Worm (Caenorhabditis elegans) whole organism, late embryonic: ENCODE data around the gene pqn-73.

Experiments
- C08G9.2 ChIP-seq: sonication (generic microtip); optimal IDR thresholded peaks from 2 replicates; lab custom pipeline; 2016; ENCODE audit warnings: mild to moderate bottlenecking, missing genetic modification characterization, moderate library complexity, missing compliant biosample characterization
- C38D4.7 ChIP-seq: fragments of 200-800 bp; sonication (Bioruptor generic); optimal IDR thresholded peaks from 2 replicates; lab custom pipeline; 2018; ENCODE audit warnings: mild to moderate bottlenecking, missing genetic modification characterization, moderate library complexity, missing compliant biosample characterization
- F13H6.1 ChIP-seq: sonication (generic microtip); optimal IDR thresholded peaks from 2 replicates; lab custom pipeline; 2016; ENCODE audit warnings: missing genetic modification characterization, missing compliant biosample characterization
- ahr-1 ChIP-seq: sonication (generic microtip); optimal IDR thresholded peaks from 2 replicates; lab custom pipeline; 2016; ENCODE audit warnings: missing genetic modification characterization, missing compliant biosample characterization
- ceh-14 ChIP-seq: sonication (generic microtip); optimal IDR thresholded peaks from 2 replicates; lab custom pipeline; 2016; ENCODE audit warnings: missing genotype, missing genetic modification characterization, missing compliant biosample characterization
- ceh-19 ChIP-seq: fragments of 200-800 bp; sonication (Bioruptor generic); optimal IDR thresholded peaks from 2 replicates; lab custom pipeline; 2018; ENCODE audit warnings: mild to moderate bottlenecking, missing genetic modification characterization, missing compliant biosample characterization
- ceh-2 ChIP-seq: sonication (generic microtip); optimal IDR thresholded peaks from 2 replicates; lab custom pipeline; 2016; ENCODE audit warnings: missing genotype, missing genetic modification characterization, missing compliant biosample characterization
- ceh-22 ChIP-seq: sonication (generic microtip); optimal IDR thresholded peaks from 2 replicates; lab custom pipeline; 2017; ENCODE audit warnings: missing biosample characterization, missing genetic modification characterization
- ceh-24 ChIP-seq: sonication (generic microtip); optimal IDR thresholded peaks from 2 replicates; lab custom pipeline; 2016; ENCODE audit warnings: mild to moderate bottlenecking, missing genetic modification characterization, missing compliant biosample characterization
- ceh-31 ChIP-seq: sonication (generic microtip); optimal IDR thresholded peaks from 2 replicates; lab custom pipeline; 2016; ENCODE audit warnings: missing genetic modification characterization, missing compliant biosample characterization
- ceh-9 ChIP-seq: sonication (generic microtip); optimal IDR thresholded peaks from 2 replicates; lab custom pipeline; 2016; ENCODE audit warnings: mild to moderate bottlenecking, missing genetic modification characterization, inconsistent platforms, missing compliant biosample characterization
- dve-1 ChIP-seq: sonication (generic microtip); optimal IDR thresholded peaks from 2 replicates; lab custom pipeline; 2017; ENCODE audit warnings: antibody characterized with exemption, mild to moderate bottlenecking, missing genetic modification characterization, missing compliant biosample characterization
- elt-2 ChIP-seq: sonication (generic microtip); optimal IDR thresholded peaks from 2 replicates; lab custom pipeline; 2016; ENCODE audit warnings: missing genetic modification reagents, missing genetic modification characterization, missing compliant biosample characterization
- ets-4 ChIP-seq: sonication (generic microtip); optimal IDR thresholded peaks from 2 replicates; lab custom pipeline; 2016; ENCODE audit warnings: missing genetic modification characterization, missing compliant biosample characterization
- fkh-10 ChIP-seq: fragments of 150-350 bp; optimal IDR thresholded peaks from 2 replicates; lab custom pipeline; 2014; ENCODE audit warnings: missing biosample characterization, missing genetic modification reagents, missing genetic modification characterization
- fkh-6 ChIP-seq: sonication (generic microtip); optimal IDR thresholded peaks from 2 replicates; lab custom pipeline; 2016; ENCODE audit warnings: missing genetic modification characterization, missing compliant biosample characterization
- hlh-6 ChIP-seq: sonication (generic microtip); optimal IDR thresholded peaks from 2 replicates; lab custom pipeline; 2016; ENCODE audit warnings: missing genotype, missing genetic modification characterization, missing compliant biosample characterization
- hlh-8 ChIP-seq: sonication (generic microtip); optimal IDR thresholded peaks from 2 replicates; lab custom pipeline; 2016; ENCODE audit warnings: missing genotype, missing genetic modification characterization, missing compliant biosample characterization
- lin-11 ChIP-seq: fragments of 200-800 bp; sonication (Bioruptor generic); optimal IDR thresholded peaks from 2 replicates; lab custom pipeline; 2018; ENCODE audit warnings: mild to moderate bottlenecking, missing genetic modification characterization, missing compliant biosample characterization
- nfya-1 ChIP-seq: sonication (generic microtip); optimal IDR thresholded peaks from 2 replicates; lab custom pipeline; 2017; ENCODE audit warnings: missing genetic modification characterization, mild to moderate bottlenecking, missing compliant biosample characterization, antibody characterized with exemption, moderate library complexity
- pax-1 ChIP-seq: fragments of 150-350 bp; optimal IDR thresholded peaks from 2 replicates; lab custom pipeline; 2014; ENCODE audit warnings: missing biosample characterization, missing genetic modification characterization
- pha-2 ChIP-seq: sonication (generic microtip); optimal IDR thresholded peaks from 2 replicates; lab custom pipeline; 2017; ENCODE audit warnings: mild to moderate bottlenecking, missing genetic modification characterization, missing compliant biosample characterization
- pqm-1 ChIP-seq: sonication (generic microtip); optimal IDR thresholded peaks from 2 replicates; lab custom pipeline; 2016; ENCODE audit warnings: missing genetic modification characterization, missing compliant biosample characterization
- pros-1 ChIP-seq: fragments of 150-350 bp; optimal IDR thresholded peaks from 2 replicates; lab custom pipeline; 2014; ENCODE audit warnings: missing biosample characterization, missing genetic modification reagents, missing genetic modification characterization
- ref-2 ChIP-seq: sonication (generic microtip); optimal IDR thresholded peaks from 2 replicates; lab custom pipeline; 2016; ENCODE audit warnings: missing genetic modification characterization, missing compliant biosample characterization
- rnt-1 ChIP-seq: sonication (generic microtip); optimal IDR thresholded peaks from 2 replicates; lab custom pipeline; 2016; ENCODE audit warnings: missing genetic modification characterization, missing compliant biosample characterization
- sdc-2 ChIP-seq: sonication (generic microtip); optimal IDR thresholded peaks from 2 replicates; lab custom pipeline; 2016; ENCODE audit warnings: missing genotype, missing genetic modification characterization, missing compliant biosample characterization
- sox-4 ChIP-seq: sonication (generic microtip); optimal IDR thresholded peaks from 2 replicates; lab custom pipeline; 2017; ENCODE audit warnings: mild to moderate bottlenecking, missing genetic modification characterization, inconsistent platforms, missing compliant biosample characterization
- unc-3 ChIP-seq, 2 experiments: fragments of 200-800 bp in 1 of 2; sonication (Bioruptor generic) in 1 of 2; sonication (generic microtip) in 1 of 2; conservative IDR thresholded peaks in 1 of 2; optimal IDR thresholded peaks in 1 of 2; 2 replicates each; pipeline versions ENCODE4 v1.3.6 to Lab custom; 2016 to 2022; ENCODE audit warnings: missing compliant biosample characterization in 2 of 2, missing genetic modification characterization in 2 of 2, missing genetic modification reagents in 1 of 2

pqn-73 gene

DNA sequence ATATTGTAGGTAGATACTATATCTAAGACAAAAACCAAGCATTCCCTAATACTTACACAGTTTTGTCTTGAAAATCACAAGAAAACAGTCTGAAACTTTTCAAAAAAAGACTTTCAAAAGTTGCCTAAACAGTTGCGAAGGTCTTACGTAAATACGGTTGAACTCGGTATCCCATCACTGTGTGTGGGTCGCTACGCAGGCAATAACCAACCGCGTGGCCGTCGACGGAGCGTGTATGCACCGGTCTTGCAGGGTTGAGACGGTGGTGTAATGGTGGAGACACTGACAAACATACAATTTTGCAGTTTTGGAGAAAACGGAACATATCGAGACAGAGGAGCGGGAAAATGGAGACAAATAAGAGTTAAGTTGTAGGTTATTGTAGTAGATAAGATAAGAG is 20.7 kb downstream of the pqn-73 start, which contains the start of gene iff-2 (continued):
- TF ChIP-seq ceh-22 (peak; percentile 67), rnt-1 (tag; lab: Kevin White, UChicago) (peak; percentile 95), sdc-2 (tag; lab: Kevin White, UChicago) (peak; percentile 78), pqm-1 (tag; lab: Kevin White, UChicago) (peak; percentile 73), hlh-8 (peak; percentile 50), dve-1 (peak; percentile 98), ahr-1 (tag; lab: Kevin White, UChicago) (no peak), pros-1 (peak; percentile 96), F13H6.1 (tag; lab: Kevin White, UChicago) (peak; percentile 66), pax-1 (tag; lab: Kevin White, UChicago) (peak; percentile 83), lin-11 (peak; percentile 13), unc-3 (GFP tag; conservative IDR thresholded peaks at IDR 0.05; lab: Robert Waterston, UW) (peak; percentile 43; the same call in 1 of the 2 replicates), unc-3 (tag; optimal IDR thresholded peaks at IDR 0.05; lab: Kevin White, UChicago) (peak; percentile 48), fkh-6 (tag; lab: Kevin White, UChicago) (peak; percentile 68), ceh-19 (GFP tag; lab: Kevin White, UChicago) (peak; percentile 62), ceh-2 (tag; lab: Kevin White, UChicago) (peak; percentile 76), C08G9.2 (tag; lab: Kevin White, UChicago) (peak; percentile 65), nfya-1 (tag; lab: Kevin White, UChicago) (peak; percentile 97), C38D4.7 (peak; percentile 18), ceh-24 (tag; lab: Kevin White, UChicago) (no peak), hlh-6 (tag; lab: Kevin White, UChicago) (peak; percentile 28), ceh-31 (tag; lab: Kevin White, UChicago) (peak; percentile 95), ref-2 (tag; lab: Kevin White, UChicago) (peak; percentile 97), ceh-14 (tag; lab: Kevin White, UChicago) (peak; percentile 83), sox-4 (tag; lab: Kevin White, UChicago) (peak; percentile 50), ets-4 (tag; lab: Kevin White, UChicago) (peak; percentile 89)

DNA sequence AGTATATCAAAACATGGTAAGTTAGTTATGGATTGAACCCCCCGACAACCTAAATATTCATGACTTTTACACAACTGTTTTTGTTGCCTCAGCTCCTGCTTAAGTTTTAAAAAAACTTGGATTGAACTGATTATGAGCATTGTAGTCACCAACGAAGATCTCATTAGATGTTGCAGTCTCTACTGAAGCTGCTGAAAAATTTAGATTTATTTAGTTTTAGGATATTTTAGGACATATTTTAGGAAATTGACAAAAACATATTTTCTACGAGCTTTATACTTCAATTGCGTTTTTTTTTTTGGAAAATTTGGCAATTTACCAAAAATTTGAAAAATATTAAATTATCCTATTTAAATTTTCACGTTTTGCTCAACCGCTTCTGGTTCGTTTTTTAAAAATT is 21.5 kb downstream of the pqn-73 start, which contains the start of gene F54C9.14:
Gene F54C9.14, plus strand, starts transcription at position 301 of the 400 bp plus-strand sequence.
- TF ChIP-seq fkh-10 (GFP tag; lab: Kevin White, UChicago) = no peak

DNA sequence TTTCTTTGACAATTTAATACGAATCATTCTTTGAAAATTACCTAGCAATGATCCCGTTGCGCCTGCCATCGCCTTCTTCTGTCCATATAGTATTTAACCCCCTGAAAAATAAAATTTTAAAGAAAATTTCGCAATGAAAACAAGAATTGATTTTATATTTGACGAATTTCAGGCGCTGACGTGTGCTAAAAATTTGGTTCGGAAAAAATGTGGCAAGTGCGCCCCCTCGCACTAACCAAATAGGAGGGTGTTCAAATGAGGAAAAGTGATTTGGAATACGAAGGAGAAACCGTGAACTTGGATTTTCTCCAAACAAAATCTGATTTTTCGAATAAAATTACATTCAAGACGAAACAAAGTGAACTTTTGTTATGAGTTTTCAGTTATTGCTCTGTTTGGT is 25.5 kb downstream of the pqn-73 start, which contains the start of gene stc-1:
Gene stc-1, minus strand, starts transcription at position 101 of the 400 bp plus-strand sequence.
- TF ChIP-seq pqm-1 (tag; lab: Kevin White, UChicago) (no peak), pha-2 (tag; lab: Kevin White, UChicago) (no peak), elt-2 (tag; lab: Kevin White, UChicago) (peak; percentile 3)

DNA sequence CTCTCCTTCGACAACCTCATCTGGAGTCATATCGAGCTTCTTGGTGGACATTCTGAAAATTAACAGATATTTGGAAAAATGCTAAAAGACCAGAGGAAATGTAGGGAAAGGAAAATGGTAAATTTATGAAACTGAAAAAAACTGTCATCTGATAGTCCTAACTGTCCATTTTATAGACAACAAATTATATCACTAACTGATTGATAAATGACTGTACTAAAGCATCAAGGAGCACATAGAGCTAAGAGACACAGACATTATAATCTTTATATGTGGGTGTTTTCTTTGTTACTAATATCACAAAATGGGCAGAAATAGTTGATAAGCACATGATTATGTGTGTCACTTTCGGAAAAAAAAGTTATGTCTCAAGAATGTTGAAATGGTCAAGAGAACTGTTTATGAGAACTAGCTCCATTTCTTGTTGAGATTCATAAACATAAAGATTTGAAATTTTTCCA is 26.3 kb downstream of the pqn-73 start, which contains the start of gene F54C9.3:
Gene F54C9.3, minus strand, starts transcription at position 51 of the 461 bp plus-strand sequence.
- TF ChIP-seq ceh-9 (tag; lab: Kevin White, UChicago) = no peak
- TF ChIP-seq dve-1 = peak; percentile 1
- peak; percentile 74 for TF ChIP-seq elt-2 (tag; lab: Kevin White, UChicago)

- peak; percentile 60 for TF ChIP-seq hlh-6 (tag; lab: Kevin White, UChicago)
- no peak for TF ChIP-seq ceh-2 (tag; lab: Kevin White, UChicago)
Observed at ce11 chrII:8568234-8568969, 27.9 kb downstream of the pqn-73 start.
